Fruit fly (Drosophila melanogaster) Kc167 (cell line): Measurements from ENCODE around the gene CG42393.

ENCODE experiments used
- Sin3A ChIP-seq: fragments of >200 bp; optimal IDR thresholded peaks from 2 replicates; lab custom pipeline; 2018; ENCODE audit warnings: missing external identifiers
- h ChIP-seq: fragments of >200 bp; optimal IDR thresholded peaks from 3 replicates; lab custom pipeline; 2018; ENCODE audit warnings: missing external identifiers
- insv ChIP-seq: fragments of >200 bp; optimal IDR thresholded peaks from 3 replicates; lab custom pipeline; 2018; ENCODE audit warnings: missing external identifiers

- TF ChIP-seq insv (lab: Kevin White, UChicago) (no peak), h (lab: Kevin White, UChicago) (no peak), Sin3A (lab: Kevin White, UChicago) (no peak)
These were observed 37.9 kb upstream of the CG42393 start for dm6 chr3L:18004544-18005054.
